Worm (Caenorhabditis elegans) whole organism, L2 larva: ENCODE results near the gene Y116A8C.37.

Source experiments
- C34F6.9 ChIP-seq: fragments of 150-350 bp; optimal IDR thresholded peaks from 2 replicates; lab custom pipeline; 2014; ENCODE audit warnings: missing biosample characterization, missing genetic modification characterization
- R02D3.7 ChIP-seq: fragments of 150-350 bp; optimal IDR thresholded peaks from 2 replicates; lab custom pipeline; 2014; ENCODE audit warnings: missing biosample characterization, missing genetic modification characterization
- Y55F3AM.14 ChIP-seq: fragments of 200-800 bp; sonication (Bioruptor generic); optimal IDR thresholded peaks from 2 replicates; lab custom pipeline; 2018; ENCODE audit warnings: mild to moderate bottlenecking, missing genetic modification characterization, missing compliant biosample characterization
- ZK546.5 ChIP-seq: sonication (generic microtip); optimal IDR thresholded peaks from 2 replicates; lab custom pipeline; 2017; ENCODE audit warnings: missing biosample characterization, missing genetic modification characterization
- alr-1 ChIP-seq: fragments of 150-350 bp; optimal IDR thresholded peaks from 2 replicates; lab custom pipeline; 2014; ENCODE audit warnings: missing biosample characterization, missing genetic modification characterization
- aly-2 ChIP-seq: fragments of 150-350 bp; optimal IDR thresholded peaks from 2 replicates; lab custom pipeline; 2014; ENCODE audit warnings: missing biosample characterization, missing genetic modification characterization
- ama-1 ChIP-seq: fragments of 150-350 bp; optimal IDR thresholded peaks from 2 replicates; lab custom pipeline; 2018; ENCODE audit warnings: inconsistent platforms
- ceh-16 ChIP-seq: fragments of 150-350 bp; optimal IDR thresholded peaks from 2 replicates; lab custom pipeline; 2014; ENCODE audit warnings: missing biosample characterization, missing genetic modification characterization
- dmd-4 ChIP-seq: sonication (generic microtip); optimal IDR thresholded peaks from 2 replicates; lab custom pipeline; 2017; ENCODE audit warnings: missing biosample characterization, missing genetic modification characterization
- egl-27 ChIP-seq: sonication (generic microtip); optimal IDR thresholded peaks from 3 replicates; lab custom pipeline; 2017; ENCODE audit warnings: missing biosample characterization, missing genetic modification reagents, missing genetic modification characterization
- fos-1 ChIP-seq: fragments of 150-350 bp; optimal IDR thresholded peaks from 2 replicates; lab custom pipeline; 2014; ENCODE audit warnings: missing biosample characterization, missing genetic modification characterization
- gmeb-1 ChIP-seq: fragments of 150-350 bp; optimal IDR thresholded peaks from 2 replicates; lab custom pipeline; 2014; ENCODE audit warnings: missing biosample characterization, missing genetic modification characterization
- lsy-2 ChIP-seq, 2 experiments: fragments of 150-350 bp in 1 of 2; sonication (generic microtip) in 1 of 2; optimal IDR thresholded peaks; 2 replicates each; lab custom pipeline; 2014 to 2017; ENCODE audit warnings: missing biosample characterization in 2 of 2, missing genetic modification characterization in 2 of 2
- mab-5 ChIP-seq: fragments of 150-350 bp; optimal IDR thresholded peaks from 2 replicates; lab custom pipeline; 2014; ENCODE audit warnings: missing biosample characterization, missing genetic modification characterization
- nhr-12 ChIP-seq: fragments of 150-350 bp; optimal IDR thresholded peaks from 2 replicates; lab custom pipeline; 2014; ENCODE audit warnings: missing biosample characterization, missing genetic modification characterization
- nhr-21 ChIP-seq: fragments of 150-350 bp; optimal IDR thresholded peaks from 2 replicates; lab custom pipeline; 2014; ENCODE audit warnings: missing biosample characterization, missing genetic modification characterization
- nhr-6 ChIP-seq: fragments of 150-350 bp; optimal IDR thresholded peaks from 2 replicates; lab custom pipeline; 2014; ENCODE audit warnings: missing biosample characterization, missing genetic modification characterization
- sem-4 ChIP-seq: fragments of 150-350 bp; optimal IDR thresholded peaks from 2 replicates; lab custom pipeline; 2014; ENCODE audit warnings: missing biosample characterization, missing genetic modification reagents, missing genetic modification characterization
- skn-1 ChIP-seq: sonication (generic microtip); optimal IDR thresholded peaks from 2 replicates; lab custom pipeline; 2017; ENCODE audit warnings: missing biosample characterization, missing genetic modification characterization
- sma-9 ChIP-seq, 2 experiments: fragments of 150-350 bp in 1 of 2; sonication (generic microtip) in 1 of 2; optimal IDR thresholded peaks; 2 replicates each; lab custom pipeline; 2014 to 2016; ENCODE audit warnings: missing genetic modification characterization in 2 of 2, mild to moderate bottlenecking in 1 of 2, missing biosample characterization in 1 of 2, missing compliant biosample characterization in 1 of 2, missing genetic modification reagents in 1 of 2, moderate library complexity in 1 of 2
- snpc-4 ChIP-seq: fragments of 150-350 bp; optimal IDR thresholded peaks from 2 replicates; lab custom pipeline; 2014; ENCODE audit warnings: missing biosample characterization, missing genetic modification characterization
- unc-55 ChIP-seq: fragments of 150-350 bp; sonication (generic microtip); optimal IDR thresholded peaks from 3 replicates; lab custom pipeline; 2014; ENCODE audit warnings: missing biosample characterization, missing genetic modification reagents, missing genetic modification characterization
- unc-62 ChIP-seq: fragments of 150-350 bp; optimal IDR thresholded peaks from 2 replicates; lab custom pipeline; 2014; ENCODE audit warnings: missing biosample characterization, missing genetic modification reagents, missing genetic modification characterization
- ztf-1 ChIP-seq: fragments of 200-800 bp; sonication (Bioruptor generic); conservative IDR thresholded peaks from 2 replicates; pipeline ENCODE4 v1.3.6; 2022; ENCODE audit warnings: missing genetic modification characterization, missing compliant biosample characterization
- ztf-11 ChIP-seq: sonication (generic microtip); optimal IDR thresholded peaks from 2 replicates; lab custom pipeline; 2017; ENCODE audit warnings: missing biosample characterization, missing genetic modification characterization

Gene Y116A8C.37

DNA sequence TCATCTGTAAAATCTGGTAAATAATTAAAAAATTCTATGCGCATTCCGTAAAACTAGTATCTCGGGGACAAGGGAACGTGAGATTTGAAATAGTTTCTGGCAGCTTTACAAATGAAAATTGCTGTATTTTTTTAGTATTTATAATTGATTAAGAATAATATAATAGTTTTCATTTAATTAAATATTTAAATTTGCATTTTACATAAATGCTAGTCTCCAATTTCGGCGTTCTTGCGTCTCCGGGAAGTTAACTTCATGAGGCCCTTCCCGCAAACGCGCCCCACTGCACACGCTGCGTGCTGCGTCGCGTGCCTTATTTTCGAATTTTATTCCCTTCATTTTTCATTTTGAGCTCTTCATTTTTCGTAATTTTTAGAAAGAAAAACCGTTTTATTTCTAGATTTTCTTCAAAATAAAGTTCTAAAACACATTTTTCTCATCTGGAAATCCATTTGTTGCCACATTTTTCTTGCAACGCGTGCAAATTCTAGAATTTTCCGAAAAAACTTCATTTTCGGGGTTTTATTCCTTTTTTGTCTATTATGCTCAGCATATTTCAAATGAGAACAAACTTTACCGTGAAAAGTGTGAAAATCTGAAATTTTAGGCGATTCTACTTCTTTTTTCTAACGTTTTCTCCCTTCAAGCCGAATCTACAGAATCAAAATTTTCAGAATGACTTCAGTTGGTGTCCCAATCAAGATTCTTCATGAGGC, 43.4 kb downstream of the Y116A8C.37 start, which contains the start of the genes snx-13 and snr-1 (continued):
- no peak for TF ChIP-seq ztf-1 (GFP tag; lab: Robert Waterston, UW)
- no peak for TF ChIP-seq skn-1 (tag; lab: Kevin White, UChicago)
- peak; percentile 53 for TF ChIP-seq gmeb-1 (tag; lab: Kevin White, UChicago)
- peak; percentile 41 for TF ChIP-seq Y55F3AM.14 (GFP tag; lab: Kevin White, UChicago)
- peak; percentile 71 for TF ChIP-seq nhr-21 (tag; lab: Kevin White, UChicago)
- TF ChIP-seq unc-62 (GFP tag; lab: Kevin White, UChicago) = no peak
- TF ChIP-seq, all 48 proteins: peak for 21

DNA sequence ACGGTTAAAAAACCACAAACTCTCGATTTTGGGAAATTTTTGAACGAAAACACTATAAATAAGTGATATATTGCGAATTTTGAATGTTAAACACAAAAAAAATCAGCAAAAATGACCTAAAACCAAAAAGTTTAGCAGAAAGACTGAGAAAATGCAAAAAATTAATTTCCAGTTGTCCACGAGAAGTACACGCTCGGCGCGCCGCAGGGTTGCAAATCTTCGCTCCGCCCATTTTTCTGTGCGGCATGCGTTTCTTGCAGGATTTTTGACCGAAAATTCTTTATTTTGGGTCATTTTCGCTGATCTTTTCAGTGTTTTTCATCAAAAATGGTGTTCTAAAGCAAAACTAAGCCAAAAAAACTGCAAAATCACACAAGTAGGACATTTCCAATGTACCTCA, 46.1 kb downstream of the Y116A8C.37 start:
- no peak for TF ChIP-seq ZK546.5
- no peak for TF ChIP-seq alr-1 (tag; lab: Kevin White, UChicago)
- TF ChIP-seq nhr-12 (tag; lab: Kevin White, UChicago) = no peak
- no peak for TF ChIP-seq sma-9 (GFP tag; optimal IDR thresholded peaks at IDR 0.05; lab: Kevin White, UChicago)
- no peak for TF ChIP-seq sma-9 (tag; optimal IDR thresholded peaks at IDR 0.05; lab: Kevin White, UChicago)
- no peak for TF ChIP-seq dmd-4 (tag; lab: Kevin White, UChicago)
- TF ChIP-seq unc-62 (GFP tag; lab: Kevin White, UChicago) = no peak
- no peak for TF ChIP-seq ztf-11
- TF ChIP-seq Y55F3AM.14 (GFP tag; lab: Kevin White, UChicago) = no peak
- TF ChIP-seq fos-1 = no peak
- no peak for TF ChIP-seq aly-2 (tag; lab: Kevin White, UChicago)
- TF ChIP-seq snpc-4 (tag; lab: Kevin White, UChicago) = no peak
- TF ChIP-seq mab-5 (tag; lab: Kevin White, UChicago) = no peak
- TF ChIP-seq egl-27 (tag; lab: Kevin White, UChicago) = no peak
- TF ChIP-seq ceh-16 (tag; lab: Kevin White, UChicago) = no peak
- TF ChIP-seq C34F6.9 = no peak
- TF ChIP-seq ama-1 (lab: Kevin White, UChicago) = no peak
- no peak for TF ChIP-seq nhr-6 (tag; lab: Kevin White, UChicago)
- no peak for TF ChIP-seq sem-4

DNA sequence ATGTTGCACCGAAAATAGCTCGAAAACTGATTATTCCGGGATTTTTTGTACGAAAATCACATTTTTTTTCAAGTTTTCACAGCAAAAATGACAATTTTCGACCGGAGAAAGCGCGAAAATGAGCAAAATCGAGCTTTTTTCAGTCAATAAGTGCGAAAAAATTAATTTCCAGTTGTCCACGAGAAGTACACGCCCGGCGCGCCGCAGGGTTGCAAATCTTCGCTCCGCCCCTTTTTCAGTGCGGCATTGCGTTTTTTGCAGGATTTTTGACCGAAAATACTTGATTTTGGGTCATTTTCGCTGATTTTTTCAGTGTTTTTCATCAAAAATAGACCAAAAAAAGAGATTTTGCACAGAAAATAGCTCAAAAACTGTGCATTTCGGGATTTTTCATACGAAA, 46.6 kb downstream of the Y116A8C.37 start:
- no peak for TF ChIP-seq R02D3.7
- TF ChIP-seq unc-55 = peak; percentile 40
- no peak for TF ChIP-seq dmd-4 (tag; lab: Kevin White, UChicago)
- peak in 1 of 2 experiments; percentile 15 for TF ChIP-seq lsy-2 (tag; optimal IDR thresholded peaks at IDR 0.05; lab: Kevin White, UChicago)
